Worm (Caenorhabditis elegans) whole organism, L2 larva: ENCODE results near the gene yif-1.

Experiments used
- C34F6.9 ChIP-seq: fragments of 150-350 bp; optimal IDR thresholded peaks from 2 replicates; lab custom pipeline; 2014; ENCODE audit warnings: missing biosample characterization, missing genetic modification characterization
- F13H6.1 ChIP-seq: sonication (generic microtip); optimal IDR thresholded peaks from 2 replicates; lab custom pipeline; 2016; ENCODE audit warnings: missing genetic modification characterization, missing compliant biosample characterization
- R02D3.7 ChIP-seq: fragments of 150-350 bp; optimal IDR thresholded peaks from 2 replicates; lab custom pipeline; 2014; ENCODE audit warnings: missing biosample characterization, missing genetic modification characterization
- ZK546.5 ChIP-seq: sonication (generic microtip); optimal IDR thresholded peaks from 2 replicates; lab custom pipeline; 2017; ENCODE audit warnings: missing biosample characterization, missing genetic modification characterization
- alr-1 ChIP-seq: fragments of 150-350 bp; optimal IDR thresholded peaks from 2 replicates; lab custom pipeline; 2014; ENCODE audit warnings: missing biosample characterization, missing genetic modification characterization
- blmp-1 ChIP-seq: sonication (generic microtip); optimal IDR thresholded peaks from 2 replicates; lab custom pipeline; 2017; ENCODE audit warnings: missing genetic modification characterization, mild to moderate bottlenecking, missing compliant biosample characterization, antibody characterized with exemption, moderate library complexity; ENCODE audit not compliant: insufficient read depth
- ceh-16 ChIP-seq: fragments of 150-350 bp; optimal IDR thresholded peaks from 2 replicates; lab custom pipeline; 2014; ENCODE audit warnings: missing biosample characterization, missing genetic modification characterization
- ceh-82 ChIP-seq: fragments of 150-350 bp; optimal IDR thresholded peaks from 2 replicates; lab custom pipeline; 2014; ENCODE audit warnings: missing biosample characterization, missing genetic modification characterization
- crh-2 ChIP-seq: sonication (generic microtip); optimal IDR thresholded peaks from 2 replicates; lab custom pipeline; 2017; ENCODE audit warnings: missing biosample characterization, missing genetic modification characterization
- dmd-4 ChIP-seq: sonication (generic microtip); optimal IDR thresholded peaks from 2 replicates; lab custom pipeline; 2017; ENCODE audit warnings: missing biosample characterization, missing genetic modification characterization
- egl-27 ChIP-seq: sonication (generic microtip); optimal IDR thresholded peaks from 3 replicates; lab custom pipeline; 2017; ENCODE audit warnings: missing biosample characterization, missing genetic modification reagents, missing genetic modification characterization
- elt-3 ChIP-seq: sonication (generic microtip); optimal IDR thresholded peaks from 2 replicates; lab custom pipeline; 2017; ENCODE audit warnings: missing biosample characterization, missing genetic modification characterization
- lin-11 ChIP-seq: fragments of 150-350 bp; sonication (generic microtip); optimal IDR thresholded peaks from 2 replicates; lab custom pipeline; 2014; ENCODE audit warnings: missing biosample characterization, missing genetic modification characterization, inconsistent platforms, mixed read lengths
- lin-13 ChIP-seq: fragments of 150-350 bp; optimal IDR thresholded peaks from 2 replicates; lab custom pipeline; 2014; ENCODE audit warnings: missing biosample characterization, missing genetic modification reagents, missing genetic modification characterization
- lin-39 ChIP-seq: fragments of 150-350 bp; optimal IDR thresholded peaks from 2 replicates; lab custom pipeline; 2014; ENCODE audit warnings: missing biosample characterization, missing genetic modification reagents, missing genetic modification characterization
- lsy-2 ChIP-seq, 2 experiments: fragments of 150-350 bp in 1 of 2; sonication (generic microtip) in 1 of 2; optimal IDR thresholded peaks; 2 replicates each; lab custom pipeline; 2014 to 2017; ENCODE audit warnings: missing biosample characterization in 2 of 2, missing genetic modification characterization in 2 of 2
- mab-5 ChIP-seq: fragments of 150-350 bp; optimal IDR thresholded peaks from 2 replicates; lab custom pipeline; 2014; ENCODE audit warnings: missing biosample characterization, missing genetic modification characterization
- nhr-10 ChIP-seq: sonication (generic microtip); optimal IDR thresholded peaks from 2 replicates; lab custom pipeline; 2017; ENCODE audit warnings: missing biosample characterization, missing genetic modification characterization
- nhr-11 ChIP-seq: fragments of 150-350 bp; optimal IDR thresholded peaks from 2 replicates; lab custom pipeline; 2014; ENCODE audit warnings: missing biosample characterization, missing genetic modification characterization
- nhr-12 ChIP-seq: fragments of 150-350 bp; optimal IDR thresholded peaks from 2 replicates; lab custom pipeline; 2014; ENCODE audit warnings: missing biosample characterization, missing genetic modification characterization
- nhr-129 ChIP-seq: fragments of 150-350 bp; optimal IDR thresholded peaks from 2 replicates; lab custom pipeline; 2014; ENCODE audit warnings: missing biosample characterization, missing genetic modification characterization
- nhr-21 ChIP-seq: fragments of 150-350 bp; optimal IDR thresholded peaks from 2 replicates; lab custom pipeline; 2014; ENCODE audit warnings: missing biosample characterization, missing genetic modification characterization
- nhr-23 ChIP-seq: fragments of 150-350 bp; optimal IDR thresholded peaks from 2 replicates; lab custom pipeline; 2014; ENCODE audit warnings: missing biosample characterization, missing genetic modification reagents, missing genetic modification characterization
- nhr-237 ChIP-seq: fragments of 150-350 bp; optimal IDR thresholded peaks from 2 replicates; lab custom pipeline; 2014; ENCODE audit warnings: missing biosample characterization, missing genetic modification characterization
- nhr-25 ChIP-seq: fragments of 150-350 bp; sonication (generic microtip); optimal IDR thresholded peaks from 3 replicates; lab custom pipeline; 2014; ENCODE audit warnings: missing biosample characterization, missing genetic modification characterization
- nhr-6 ChIP-seq: fragments of 150-350 bp; optimal IDR thresholded peaks from 2 replicates; lab custom pipeline; 2014; ENCODE audit warnings: missing biosample characterization, missing genetic modification characterization
- nhr-77 ChIP-seq: fragments of 150-350 bp; optimal IDR thresholded peaks from 2 replicates; lab custom pipeline; 2014; ENCODE audit warnings: missing biosample characterization, missing genetic modification characterization
- peb-1 ChIP-seq: fragments of 150-350 bp; optimal IDR thresholded peaks from 2 replicates; lab custom pipeline; 2014; ENCODE audit warnings: missing biosample characterization, missing genetic modification characterization
- sem-4 ChIP-seq: fragments of 150-350 bp; optimal IDR thresholded peaks from 2 replicates; lab custom pipeline; 2014; ENCODE audit warnings: missing biosample characterization, missing genetic modification reagents, missing genetic modification characterization
- skn-1 ChIP-seq: sonication (generic microtip); optimal IDR thresholded peaks from 2 replicates; lab custom pipeline; 2017; ENCODE audit warnings: missing biosample characterization, missing genetic modification characterization
- sma-3 ChIP-seq: sonication (generic microtip); optimal IDR thresholded peaks from 2 replicates; lab custom pipeline; 2016; ENCODE audit warnings: missing genetic modification reagents, missing genetic modification characterization, missing compliant biosample characterization
- sma-9 ChIP-seq, 2 experiments: fragments of 150-350 bp in 1 of 2; sonication (generic microtip) in 1 of 2; optimal IDR thresholded peaks; 2 replicates each; lab custom pipeline; 2014 to 2016; ENCODE audit warnings: missing genetic modification characterization in 2 of 2, mild to moderate bottlenecking in 1 of 2, missing biosample characterization in 1 of 2, missing compliant biosample characterization in 1 of 2, missing genetic modification reagents in 1 of 2, moderate library complexity in 1 of 2
- snpc-4 ChIP-seq: fragments of 150-350 bp; optimal IDR thresholded peaks from 2 replicates; lab custom pipeline; 2014; ENCODE audit warnings: missing biosample characterization, missing genetic modification characterization
- unc-39 ChIP-seq: fragments of 150-350 bp; optimal IDR thresholded peaks from 2 replicates; lab custom pipeline; 2014; ENCODE audit warnings: missing biosample characterization, missing genetic modification characterization
- unc-55 ChIP-seq: fragments of 150-350 bp; sonication (generic microtip); optimal IDR thresholded peaks from 3 replicates; lab custom pipeline; 2014; ENCODE audit warnings: missing biosample characterization, missing genetic modification reagents, missing genetic modification characterization
- zag-1 ChIP-seq: fragments of 150-350 bp; optimal IDR thresholded peaks from 2 replicates; lab custom pipeline; 2014; ENCODE audit warnings: missing biosample characterization, missing genetic modification characterization
- ztf-1 ChIP-seq: fragments of 200-800 bp; sonication (Bioruptor generic); conservative IDR thresholded peaks from 2 replicates; pipeline ENCODE4 v1.3.6; 2022; ENCODE audit warnings: missing genetic modification characterization, missing compliant biosample characterization
- ztf-11 ChIP-seq: sonication (generic microtip); optimal IDR thresholded peaks from 2 replicates; lab custom pipeline; 2017; ENCODE audit warnings: missing biosample characterization, missing genetic modification characterization
- ztf-4 ChIP-seq: fragments of 150-350 bp; optimal IDR thresholded peaks from 2 replicates; lab custom pipeline; 2014; ENCODE audit warnings: missing biosample characterization, missing genetic modification characterization

yif-1 gene

DNA sequence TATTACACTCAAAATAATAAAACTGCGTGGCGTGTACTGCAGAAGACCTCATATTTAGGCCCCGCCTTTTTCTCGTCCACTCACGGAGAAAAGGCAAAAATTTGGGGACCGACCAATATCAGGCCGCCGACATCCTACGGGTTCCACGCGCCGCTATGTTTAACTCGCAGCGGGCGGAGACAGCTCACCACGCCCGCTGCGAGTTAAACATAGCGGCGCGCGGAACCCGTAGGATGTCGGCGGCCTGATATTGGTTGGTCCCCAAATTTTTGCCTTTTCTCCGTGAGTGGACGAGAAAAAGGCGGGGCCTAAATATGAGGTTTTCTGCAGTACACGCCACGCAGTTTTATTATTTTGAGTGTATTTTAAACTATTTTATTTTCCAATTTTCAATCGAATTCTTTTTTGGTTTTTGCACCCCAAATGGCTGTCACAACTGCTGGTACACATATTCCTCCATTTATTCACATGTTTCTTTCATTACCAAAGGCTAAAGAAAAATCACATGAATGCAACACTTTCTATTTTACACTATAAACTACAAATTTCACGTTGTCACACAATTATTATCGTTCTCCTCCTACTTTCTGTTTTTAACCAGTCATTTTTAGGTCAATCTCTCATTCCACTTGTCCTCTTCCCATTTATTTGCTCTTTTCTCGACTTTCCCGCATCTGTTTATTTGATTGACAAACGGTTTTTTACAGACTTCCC, 50.5 kb downstream of the yif-1 start, which contains the start of gene uda-1:
uda-1 (plus strand) TSS at position 708 of the 714 bp plus-strand sequence.
- peak; percentile 61 for TF ChIP-seq blmp-1
- peak; percentile 6 for TF ChIP-seq crh-2 (tag; lab: Kevin White, UChicago)

ce11 chrV:10003315-10003969, 51.3 kb downstream of the yif-1 start:
- TF ChIP-seq mab-5: peak; percentile 15
- TF ChIP-seq C34F6.9: peak; percentile 71
- TF ChIP-seq lsy-2 (tag; optimal IDR thresholded peaks at IDR 0.05; lab: Kevin White, UChicago): peak in 1 of 2 experiments; percentile 81
- TF ChIP-seq egl-27 (tag; lab: Kevin White, UChicago): no peak
- TF ChIP-seq sem-4 (tag; lab: Kevin White, UChicago): peak; percentile 69
- TF ChIP-seq nhr-11 (tag; lab: Kevin White, UChicago): peak; percentile 29
- peak; percentile 14 for TF ChIP-seq zag-1
- no peak for TF ChIP-seq nhr-10 (tag; lab: Kevin White, UChicago)
- TF ChIP-seq lin-13 (GFP tag; lab: Kevin White, UChicago): peak; percentile 70
- peak; percentile 72 for TF ChIP-seq nhr-129 (tag; lab: Kevin White, UChicago)
- peak; percentile 61 for TF ChIP-seq crh-2 (tag; lab: Kevin White, UChicago)
- peak; percentile 52 for TF ChIP-seq sma-9 (GFP tag; optimal IDR thresholded peaks at IDR 0.05; lab: Kevin White, UChicago)
- TF ChIP-seq sma-9 (tag; optimal IDR thresholded peaks at IDR 0.05; lab: Kevin White, UChicago): no peak
- TF ChIP-seq nhr-21 (tag; lab: Kevin White, UChicago): peak; percentile 1
- TF ChIP-seq unc-55: peak; percentile 87
- TF ChIP-seq ceh-82: no peak
- peak; percentile 60 for TF ChIP-seq snpc-4
- no peak for TF ChIP-seq ztf-11 (tag; lab: Kevin White, UChicago)
- peak; percentile 38 for TF ChIP-seq nhr-25 (tag; lab: Kevin White, UChicago)

- TF ChIP-seq ZK546.5: no peak
- TF ChIP-seq lin-39 (tag; lab: Kevin White, UChicago): no peak
- peak; percentile 55 for TF ChIP-seq blmp-1
- TF ChIP-seq nhr-25 (tag; lab: Kevin White, UChicago): peak; percentile 60
- peak; percentile 38 for TF ChIP-seq crh-2 (tag; lab: Kevin White, UChicago)
- TF ChIP-seq snpc-4: no peak
- TF ChIP-seq skn-1 (tag; lab: Kevin White, UChicago): no peak
- TF ChIP-seq sma-3: no peak
- TF ChIP-seq nhr-23: no peak
- no peak for TF ChIP-seq nhr-12 (tag; lab: Kevin White, UChicago)
- peak; percentile 52 for TF ChIP-seq sma-9 (GFP tag; optimal IDR thresholded peaks at IDR 0.05; lab: Kevin White, UChicago)
- no peak for TF ChIP-seq sma-9 (tag; optimal IDR thresholded peaks at IDR 0.05; lab: Kevin White, UChicago)
- no peak for TF ChIP-seq nhr-10 (tag; lab: Kevin White, UChicago)
- TF ChIP-seq nhr-129 (tag; lab: Kevin White, UChicago): peak; percentile 12
- TF ChIP-seq ceh-16: no peak
- TF ChIP-seq nhr-6: peak; percentile 41
- TF ChIP-seq nhr-21 (tag; lab: Kevin White, UChicago): no peak
- TF ChIP-seq ztf-4 (tag; lab: Kevin White, UChicago): no peak
- TF ChIP-seq elt-3 (tag; lab: Kevin White, UChicago): no peak
- TF ChIP-seq, all 48 proteins: peak for 6
Measured at ce11 chrV:10002720-10003119, 52.0 kb downstream of the yif-1 start.

DNA sequence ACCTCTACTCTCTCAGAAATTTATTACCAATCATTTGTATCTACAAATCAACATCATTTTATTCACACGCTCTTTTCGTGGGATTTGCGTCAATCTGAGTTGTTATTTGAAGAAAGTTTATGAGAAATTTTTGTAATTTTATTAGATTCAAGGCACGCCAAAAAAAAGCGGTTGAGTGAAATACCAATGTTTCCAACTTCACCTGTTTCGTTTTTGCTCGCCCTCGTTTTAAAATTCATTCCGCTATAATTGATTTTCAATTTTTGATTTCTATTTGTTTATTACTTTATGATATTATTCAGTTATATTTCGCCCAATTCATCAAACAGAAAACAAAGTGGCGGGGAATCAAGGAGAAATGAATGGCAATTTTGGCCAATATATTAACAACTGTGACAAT, 54.0 kb downstream of the yif-1 start, which contains the start of gene K08H10.10:
K08H10.10 (plus strand) TSS at position 301 of the 400 bp plus-strand sequence.
- no peak for TF ChIP-seq ceh-16
- TF ChIP-seq dmd-4 (tag; lab: Kevin White, UChicago): no peak
- no peak for TF ChIP-seq R02D3.7
- TF ChIP-seq egl-27 (tag; lab: Kevin White, UChicago): no peak
- no peak for TF ChIP-seq sma-3
- TF ChIP-seq sem-4 (tag; lab: Kevin White, UChicago): no peak
- no peak for TF ChIP-seq unc-39 (tag; lab: Kevin White, UChicago)
- TF ChIP-seq F13H6.1: no peak
- no peak for TF ChIP-seq nhr-23
- no peak for TF ChIP-seq ZK546.5
- no peak for TF ChIP-seq nhr-237
- TF ChIP-seq nhr-77 (tag; lab: Kevin White, UChicago): no peak
- TF ChIP-seq skn-1 (tag; lab: Kevin White, UChicago): no peak
- TF ChIP-seq nhr-25 (tag; lab: Kevin White, UChicago): no peak
- no peak for TF ChIP-seq ztf-1 (GFP tag; lab: Robert Waterston, UW)
- TF ChIP-seq peb-1 (tag; lab: Kevin White, UChicago): no peak
- no peak for TF ChIP-seq nhr-129 (tag; lab: Kevin White, UChicago)
- no peak for TF ChIP-seq lin-11 (tag; lab: Kevin White, UChicago)
- TF ChIP-seq lin-39 (tag; lab: Kevin White, UChicago): no peak
- no peak for TF ChIP-seq alr-1 (tag; lab: Kevin White, UChicago)
- TF ChIP-seq, all 48 proteins: peak for 0
